Worm (Caenorhabditis elegans) whole organism, L3 larva: ENCODE results near the gene kqt-1.

ENCODE experiments used
- aly-2 ChIP-seq: fragments of 150-350 bp; optimal IDR thresholded peaks from 2 replicates; lab custom pipeline; 2014; ENCODE audit warnings: missing biosample characterization, missing genetic modification characterization
- ama-1 ChIP-seq: fragments of 150-350 bp; optimal IDR thresholded peaks from 2 replicates; lab custom pipeline; 2018
- ceh-82 ChIP-seq: fragments of 150-350 bp; optimal IDR thresholded peaks from 2 replicates; lab custom pipeline; 2014; ENCODE audit warnings: missing biosample characterization, missing genetic modification characterization
- daf-12 ChIP-seq: fragments of 150-350 bp; optimal IDR thresholded peaks from 2 replicates; lab custom pipeline; 2014; ENCODE audit warnings: missing biosample characterization, missing genetic modification reagents, missing genetic modification characterization
- egl-5 ChIP-seq: fragments of 150-350 bp; optimal IDR thresholded peaks from 2 replicates; lab custom pipeline; 2017; ENCODE audit warnings: missing biosample characterization, missing genetic modification reagents, missing genetic modification characterization, inconsistent platforms
- elt-2 ChIP-seq: sonication (generic microtip); optimal IDR thresholded peaks from 2 replicates; lab custom pipeline; 2016; ENCODE audit warnings: missing genetic modification reagents, mild to moderate bottlenecking, missing genetic modification characterization, missing compliant biosample characterization
- elt-3 ChIP-seq, 3 experiments: fragments of 150-350 bp in 1 of 3; sonication (generic microtip) in 2 of 3; optimal IDR thresholded peaks; 2 replicates in 2 of 3; 4 replicates in 1 of 3; lab custom pipeline; 2014 to 2017; ENCODE audit warnings: missing biosample characterization in 3 of 3, missing genetic modification characterization in 3 of 3
- eor-1 ChIP-seq, 2 experiments: fragments of 150-350 bp; optimal IDR thresholded peaks; 2 replicates each; lab custom pipeline; 2014 to 2018; ENCODE audit warnings: missing biosample characterization in 2 of 2, missing genetic modification characterization in 2 of 2
- fkh-2 ChIP-seq: fragments of 150-350 bp; optimal IDR thresholded peaks from 2 replicates; lab custom pipeline; 2014; ENCODE audit warnings: missing biosample characterization, missing genetic modification reagents, missing genetic modification characterization
- lin-39 ChIP-seq: fragments of 150-350 bp; optimal IDR thresholded peaks from 2 replicates; lab custom pipeline; 2018; ENCODE audit warnings: missing biosample characterization, missing genetic modification reagents, missing genetic modification characterization
- nhr-76 ChIP-seq: fragments of 150-350 bp; sonication (generic microtip); optimal IDR thresholded peaks from 5 replicates; lab custom pipeline; 2014; ENCODE audit warnings: missing biosample characterization, missing genetic modification characterization
- zag-1 ChIP-seq: fragments of 150-350 bp; optimal IDR thresholded peaks from 2 replicates; lab custom pipeline; 2014; ENCODE audit warnings: missing biosample characterization, missing genetic modification characterization

DNA sequence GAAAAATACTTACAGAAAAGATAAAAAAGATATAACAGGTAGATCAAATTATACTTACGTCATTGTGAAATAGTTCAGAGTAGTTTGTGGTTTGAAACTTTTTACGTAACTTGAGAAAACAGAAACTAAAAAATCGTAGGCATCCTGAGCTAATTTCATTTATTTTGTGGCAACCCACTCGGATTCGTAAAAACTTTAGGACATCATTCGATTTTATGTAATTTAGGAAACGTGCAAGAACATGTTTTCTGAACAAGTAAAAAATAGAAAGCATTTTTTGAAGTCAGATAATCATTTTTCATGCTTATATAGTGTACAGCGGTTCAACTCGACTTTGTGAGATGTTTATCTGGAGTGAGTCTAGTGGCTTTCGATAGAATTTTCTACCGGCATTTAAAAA, 20.1 kb upstream of the kqt-1 start, which contains the start of gene hic-1:
- TF ChIP-seq elt-3 (tag; optimal IDR thresholded peaks at IDR 0.05; lab: Kevin White, UChicago), result no peak
- no peak for TF ChIP-seq fkh-2 (tag; lab: Kevin White, UChicago)
- no peak for TF ChIP-seq ama-1
- TF ChIP-seq ceh-82 (tag; lab: Kevin White, UChicago), result no peak
- no peak for TF ChIP-seq lin-39
- TF ChIP-seq nhr-76 (tag; lab: Kevin White, UChicago), result no peak
- TF ChIP-seq eor-1 (tag; optimal IDR thresholded peaks at IDR 0.05; lab: Kevin White, UChicago), result no peak
- TF ChIP-seq zag-1, result no peak
- no peak for TF ChIP-seq elt-2 (tag; lab: Kevin White, UChicago)
- no peak for TF ChIP-seq egl-5 (tag; lab: Kevin White, UChicago)
- TF ChIP-seq daf-12 (tag; lab: Kevin White, UChicago), result no peak
- TF ChIP-seq aly-2 (tag; lab: Kevin White, UChicago), result no peak
